Fruit fly (Drosophila melanogaster) whole organism, embryonic: ENCODE results near the gene CG3198.
A peak's percentile ranks its signal among the peaks of the same experiment; 100 is the strongest.

Experiments used
- Atf-2 ChIP-seq: fragments of 200-800 bp; sonication (Bioruptor generic); optimal IDR thresholded peaks from 2 replicates; lab custom pipeline; 2016; ENCODE audit warnings: missing biosample characterization, missing genetic modification characterization
- CG10147 ChIP-seq: fragments of 200-800 bp; sonication (Bioruptor generic); optimal IDR thresholded peaks from 2 replicates; lab custom pipeline; 2019; ENCODE audit warnings: missing biosample characterization, mild to moderate bottlenecking, missing genetic modification characterization, moderate library complexity
- CG10565 ChIP-seq: fragments of 200-800 bp; sonication (Bioruptor generic); optimal IDR thresholded peaks from 3 replicates; lab custom pipeline; 2016; ENCODE audit warnings: missing biosample characterization, mild to moderate bottlenecking, missing genetic modification characterization
- CG10979 ChIP-seq: fragments of 200-800 bp; sonication (Bioruptor generic); optimal IDR thresholded peaks from 2 replicates; lab custom pipeline; 2018; ENCODE audit warnings: missing biosample characterization, mild to moderate bottlenecking, missing genetic modification characterization, moderate library complexity
- CG11085 ChIP-seq: fragments of 200-800 bp; sonication (Bioruptor generic); IDR thresholded peaks from 2 replicates; pipeline ENCODE4 v1.3.6; 2022; ENCODE audit warnings: missing biosample characterization, missing genetic modification characterization
- CG12071 ChIP-seq: fragments of 200-800 bp; sonication (Bioruptor generic); optimal IDR thresholded peaks from 3 replicates; lab custom pipeline; 2018; ENCODE audit warnings: missing biosample characterization, mild to moderate bottlenecking, missing genetic modification characterization
- CG12391 ChIP-seq: fragments of 200-800 bp; sonication (Bioruptor generic); optimal IDR thresholded peaks from 3 replicates; lab custom pipeline; 2018; ENCODE audit warnings: missing biosample characterization, mild to moderate bottlenecking, missing genetic modification characterization, moderate library complexity
- CG16813 ChIP-seq: fragments of 200-800 bp; sonication (Bioruptor generic); IDR thresholded peaks from 3 replicates; pipeline ENCODE4 v1.3.6; 2022; ENCODE audit warnings: missing biosample characterization, missing genetic modification characterization; ENCODE audit not compliant: partially characterized antibody
- CG17328 ChIP-seq: fragments of 200-800 bp; sonication (Bioruptor generic); IDR thresholded peaks from 2 replicates; pipeline ENCODE4 v1.3.6; 2022; ENCODE audit warnings: missing biosample characterization, missing genetic modification characterization
- CG18619 ChIP-seq: fragments of 200-800 bp; sonication (Bioruptor generic); optimal IDR thresholded peaks from 3 replicates; lab custom pipeline; 2017; ENCODE audit warnings: missing biosample characterization, mild to moderate bottlenecking, missing genetic modification characterization
- CG32532 ChIP-seq: fragments of 200-800 bp; sonication (Bioruptor generic); IDR thresholded peaks from 2 replicates; pipeline ENCODE4 v1.3.6; 2022; ENCODE audit warnings: missing biosample characterization, missing genetic modification characterization
- CG3838 ChIP-seq: fragments of 200-800 bp; sonication (Bioruptor generic); optimal IDR thresholded peaks from 3 replicates; lab custom pipeline; 2016; ENCODE audit warnings: missing biosample characterization, missing genetic modification characterization
- CG3847 ChIP-seq: fragments of 200-800 bp; sonication (Bioruptor generic); IDR thresholded peaks from 2 replicates; pipeline ENCODE4 v1.3.6; 2022; ENCODE audit warnings: missing biosample characterization, missing genetic modification characterization
- CG6272 ChIP-seq: fragments of 200-800 bp; sonication (Bioruptor generic); IDR thresholded peaks from 2 replicates; pipeline ENCODE4 v1.3.6; 2022; ENCODE audit warnings: missing biosample characterization, missing genetic modification characterization
- CG7271 ChIP-seq: fragments of 200-800 bp; sonication (Bioruptor generic); optimal IDR thresholded peaks from 2 replicates; lab custom pipeline; 2018; ENCODE audit warnings: missing biosample characterization, mild to moderate bottlenecking, missing genetic modification characterization, moderate library complexity
- CG7786 ChIP-seq: fragments of 200-800 bp; sonication (Bioruptor generic); optimal IDR thresholded peaks from 2 replicates; lab custom pipeline; 2016; ENCODE audit warnings: missing biosample characterization, missing genetic modification characterization
- CG9797 ChIP-seq: fragments of 200-800 bp; sonication (Bioruptor generic); optimal IDR thresholded peaks from 3 replicates; lab custom pipeline; 2018; ENCODE audit warnings: missing biosample characterization, mild to moderate bottlenecking, missing genetic modification characterization
- CG9876 ChIP-seq: fragments of 200-800 bp; sonication (Bioruptor generic); optimal IDR thresholded peaks from 2 replicates; lab custom pipeline; 2016; ENCODE audit warnings: missing biosample characterization, missing genetic modification characterization
- CHES-1-like ChIP-seq: fragments of 200-800 bp; sonication (Bioruptor generic); optimal IDR thresholded peaks from 2 replicates; lab custom pipeline; 2016; ENCODE audit warnings: missing biosample characterization, missing genetic modification characterization
- CrebB ChIP-seq: fragments of 200-800 bp; sonication (Bioruptor generic); optimal IDR thresholded peaks from 3 replicates; lab custom pipeline; 2018; ENCODE audit warnings: missing biosample characterization, mild to moderate bottlenecking, missing genetic modification characterization
- Fer1 ChIP-seq: fragments of 200-800 bp; sonication (Bioruptor generic); optimal IDR thresholded peaks from 2 replicates; lab custom pipeline; 2017; ENCODE audit warnings: missing biosample characterization, mild to moderate bottlenecking, missing genetic modification characterization
- Meics ChIP-seq: fragments of 200-800 bp; sonication (Bioruptor generic); optimal IDR thresholded peaks from 2 replicates; lab custom pipeline; 2017; ENCODE audit warnings: missing biosample characterization, mild to moderate bottlenecking, missing genetic modification characterization
- Mes4 ChIP-seq: fragments of 200-800 bp; sonication (Bioruptor generic); optimal IDR thresholded peaks from 2 replicates; lab custom pipeline; 2016; ENCODE audit warnings: missing biosample characterization, missing genetic modification characterization
- Nf-YB ChIP-seq: fragments of 200-800 bp; sonication (Bioruptor generic); optimal IDR thresholded peaks from 3 replicates; lab custom pipeline; 2019; ENCODE audit warnings: missing biosample characterization, mild to moderate bottlenecking, missing genetic modification characterization, moderate library complexity
- YL-1 ChIP-seq: fragments of 200-800 bp; sonication (Bioruptor generic); optimal IDR thresholded peaks from 3 replicates; lab custom pipeline; 2017; ENCODE audit warnings: missing biosample characterization, mild to moderate bottlenecking, missing genetic modification characterization
- amos ChIP-seq: fragments of 200-800 bp; sonication (Bioruptor generic); IDR thresholded peaks from 2 replicates; pipeline ENCODE4 v1.3.6; 2022; ENCODE audit warnings: missing biosample characterization, missing genetic modification characterization; ENCODE audit not compliant: partially characterized antibody
- cwo ChIP-seq: fragments of 200-800 bp; sonication (Bioruptor generic); optimal IDR thresholded peaks from 3 replicates; lab custom pipeline; 2017; ENCODE audit warnings: missing biosample characterization, missing genetic modification characterization, mild to moderate bottlenecking, moderate library complexity, missing genetic modification reagents
- emc ChIP-seq: fragments of 200-800 bp; sonication (Bioruptor generic); optimal IDR thresholded peaks from 2 replicates; lab custom pipeline; 2016; ENCODE audit warnings: missing biosample characterization, missing genetic modification characterization
- gcm ChIP-seq: fragments of 200-800 bp; sonication (Bioruptor generic); optimal IDR thresholded peaks from 2 replicates; lab custom pipeline; 2019; ENCODE audit warnings: missing biosample characterization, mild to moderate bottlenecking, missing genetic modification characterization, moderate library complexity
- gfzf ChIP-seq: fragments of 200-800 bp; sonication (Bioruptor generic); optimal IDR thresholded peaks from 2 replicates; lab custom pipeline; 2016; ENCODE audit warnings: missing biosample characterization, mild to moderate bottlenecking, missing genetic modification characterization, moderate library complexity
- gsb-n ChIP-seq: fragments of 200-800 bp; sonication (Bioruptor generic); optimal IDR thresholded peaks from 3 replicates; lab custom pipeline; 2018; ENCODE audit warnings: missing biosample characterization, mild to moderate bottlenecking, missing genetic modification characterization
- hb ChIP-seq: fragments of 200-800 bp; sonication (Bioruptor generic); IDR thresholded peaks from 3 replicates; pipeline ENCODE4 v1.3.6; 2022; ENCODE audit warnings: missing biosample characterization, missing genetic modification characterization; ENCODE audit not compliant: partially characterized antibody
- ken ChIP-seq: fragments of 200-800 bp; sonication (Bioruptor generic); IDR thresholded peaks from 3 replicates; pipeline ENCODE4 v1.3.6; 2022; ENCODE audit warnings: missing biosample characterization, missing genetic modification characterization
- lab ChIP-seq: fragments of 200-800 bp; sonication (Bioruptor generic); optimal IDR thresholded peaks from 3 replicates; lab custom pipeline; 2017; ENCODE audit warnings: missing biosample characterization, missing genetic modification characterization, mild to moderate bottlenecking, moderate library complexity, missing genetic modification reagents
- mam ChIP-seq: fragments of 200-800 bp; sonication (Bioruptor generic); optimal IDR thresholded peaks from 3 replicates; lab custom pipeline; 2016; ENCODE audit warnings: missing biosample characterization, missing genetic modification characterization
- mld ChIP-seq: fragments of 200-800 bp; sonication (Bioruptor generic); IDR thresholded peaks from 3 replicates; pipeline ENCODE4 v1.3.6; 2022; ENCODE audit warnings: missing biosample characterization, missing genetic modification characterization; ENCODE audit not compliant: partially characterized antibody
- nmo ChIP-seq: fragments of 200-800 bp; sonication (Bioruptor generic); optimal IDR thresholded peaks from 2 replicates; lab custom pipeline; 2018; ENCODE audit warnings: missing biosample characterization, mild to moderate bottlenecking, missing genetic modification characterization, moderate library complexity
- otp ChIP-seq: fragments of 200-800 bp; sonication (Bioruptor generic); IDR thresholded peaks from 3 replicates; pipeline ENCODE4, ENCODE4 v1.3.6; 2022; ENCODE audit warnings: missing biosample characterization, missing genetic modification characterization
- phol ChIP-seq: fragments of 200-800 bp; sonication (Bioruptor generic); optimal IDR thresholded peaks from 3 replicates; lab custom pipeline; 2018; ENCODE audit warnings: missing biosample characterization, mild to moderate bottlenecking, missing genetic modification characterization, moderate library complexity
- pros ChIP-seq: fragments of 200-800 bp; sonication (Bioruptor generic); optimal IDR thresholded peaks from 3 replicates; lab custom pipeline; 2019; ENCODE audit warnings: missing biosample characterization, mild to moderate bottlenecking, missing genetic modification characterization, moderate library complexity
- rib ChIP-seq: fragments of 200-800 bp; sonication (Bioruptor generic); IDR thresholded peaks from 2 replicates; pipeline ENCODE4 v1.3.6; 2022; ENCODE audit warnings: missing biosample characterization, missing genetic modification characterization
- row ChIP-seq: fragments of 200-800 bp; sonication (Bioruptor generic); IDR thresholded peaks from 3 replicates; pipeline ENCODE4 v1.3.6; 2022; ENCODE audit warnings: missing biosample characterization, missing genetic modification characterization
- schlank ChIP-seq: fragments of 200-800 bp; sonication (Bioruptor generic); optimal IDR thresholded peaks from 2 replicates; lab custom pipeline; 2018; ENCODE audit warnings: missing biosample characterization, mild to moderate bottlenecking, missing genetic modification characterization
- scrt ChIP-seq: fragments of 200-800 bp; sonication (Bioruptor generic); optimal IDR thresholded peaks from 2 replicates; lab custom pipeline; 2018; ENCODE audit warnings: missing biosample characterization, mild to moderate bottlenecking, missing genetic modification characterization, moderate library complexity
- shn ChIP-seq: fragments of 200-800 bp; sonication (Bioruptor generic); optimal IDR thresholded peaks from 3 replicates; lab custom pipeline; 2016; ENCODE audit warnings: missing biosample characterization, missing genetic modification characterization
- stwl ChIP-seq: fragments of 200-800 bp; sonication (Bioruptor generic); optimal IDR thresholded peaks from 3 replicates; lab custom pipeline; 2018; ENCODE audit warnings: missing biosample characterization, mild to moderate bottlenecking, missing genetic modification characterization, moderate library complexity
- tio ChIP-seq: fragments of 200-800 bp; sonication (Bioruptor generic); optimal IDR thresholded peaks from 2 replicates; lab custom pipeline; 2017; ENCODE audit warnings: missing biosample characterization, missing genetic modification characterization, inconsistent platforms
- vvl ChIP-seq: fragments of 200-800 bp; sonication (Bioruptor generic); IDR thresholded peaks from 2 replicates; pipeline ENCODE4 v1.3.6; 2022; ENCODE audit warnings: missing biosample characterization, missing genetic modification characterization
- yki ChIP-seq: fragments of >200 bp; optimal IDR thresholded peaks from 3 replicates; lab custom pipeline; 2018

The CG3198 gene

DNA sequence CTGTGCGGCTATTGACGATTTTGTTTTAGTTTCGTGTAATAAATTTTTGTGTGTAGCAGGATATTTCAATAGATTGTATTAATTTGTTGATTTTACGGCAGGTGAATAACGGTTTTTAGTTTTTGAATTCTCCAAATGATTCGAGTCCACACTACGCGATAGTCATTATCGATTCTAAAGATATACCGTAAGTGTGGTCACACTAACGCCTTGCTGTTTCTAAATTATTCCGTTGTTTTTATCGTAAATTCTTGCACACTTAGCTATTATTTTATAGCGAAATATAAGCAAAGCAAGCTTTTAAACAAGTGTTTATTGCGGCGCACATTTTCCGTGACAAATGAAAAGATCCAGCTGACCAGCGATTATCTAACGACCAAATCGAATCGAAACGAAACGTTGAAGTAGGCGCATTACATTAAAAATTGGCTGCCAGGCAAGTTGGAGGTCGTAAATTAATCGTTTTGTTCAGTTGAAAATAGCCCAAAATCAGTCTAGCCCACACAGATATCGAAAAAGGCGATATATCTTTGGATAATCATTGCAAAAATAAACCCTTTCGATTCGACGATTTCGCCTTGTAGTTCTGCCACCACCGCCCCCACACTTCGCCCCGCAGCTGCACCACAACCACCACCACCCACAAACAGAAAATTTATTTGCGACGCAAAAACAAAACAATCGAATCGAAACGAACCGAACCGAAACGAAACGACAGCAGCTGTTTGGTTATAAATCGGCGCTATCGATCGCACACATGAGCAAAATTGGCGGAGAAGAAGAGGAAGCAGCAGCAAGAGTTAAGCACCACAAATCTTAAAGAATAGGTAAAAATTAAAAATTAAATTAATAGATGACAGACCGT, 10.1 kb upstream of the CG3198 start, which contains the start of gene Pink1 (continued):
- TF ChIP-seq CG10147 = no peak
- TF ChIP-seq CG16813 (GFP tag; lab: Robert Waterston, UW) = peak; percentile 46; the same call in 2 of the 3 replicates
- TF ChIP-seq CG7786 (GFP tag; lab: Kevin White, UChicago) = no peak
- TF ChIP-seq CG6272 (GFP tag; lab: Robert Waterston, UW) = no peak
- no peak for TF ChIP-seq Nf-YB (GFP tag; lab: Kevin White, UChicago)
- peak; percentile 65; the same call in 1 of the 2 replicates for TF ChIP-seq rib
- TF ChIP-seq otp (GFP tag; lab: Robert Waterston, UW) = no peak
- TF ChIP-seq schlank (tag; lab: Kevin White, UChicago) = no peak
- TF ChIP-seq tio (GFP tag; lab: Kevin White, UChicago) = no peak
- TF ChIP-seq CG9797 (GFP tag; lab: Kevin White, UChicago) = peak; percentile 42
- TF ChIP-seq gfzf (GFP tag; lab: Kevin White, UChicago) = peak; percentile 68
- no peak for TF ChIP-seq CG9876 (GFP tag; lab: Kevin White, UChicago)
- TF ChIP-seq lab (GFP tag; lab: Kevin White, UChicago) = no peak
- TF ChIP-seq mld (GFP tag; lab: Robert Waterston, UW) = no peak
- peak; percentile 64 for TF ChIP-seq amos
- no peak for TF ChIP-seq cwo (GFP tag; lab: Kevin White, UChicago)
- no peak for TF ChIP-seq ken (GFP tag; lab: Robert Waterston, UW)
- TF ChIP-seq CG3838 (GFP tag; lab: Kevin White, UChicago) = no peak
- TF ChIP-seq CG17328 (GFP tag; lab: Robert Waterston, UW) = no peak
- TF ChIP-seq scrt (GFP tag; lab: Kevin White, UChicago) = no peak
- TF ChIP-seq CG18619 (GFP tag; lab: Kevin White, UChicago) = no peak
- no peak for TF ChIP-seq CG11085 (GFP tag; lab: Robert Waterston, UW)
- TF ChIP-seq CG12391 (tag; lab: Kevin White, UChicago) = no peak
- TF ChIP-seq pros = no peak
- no peak for TF ChIP-seq phol (tag; lab: Kevin White, UChicago)
- no peak for TF ChIP-seq mam (GFP tag; lab: Kevin White, UChicago)
- peak; percentile 70 for TF ChIP-seq YL-1
- no peak for TF ChIP-seq Mes4 (GFP tag; lab: Kevin White, UChicago)
- TF ChIP-seq gcm (GFP tag; lab: Kevin White, UChicago) = no peak
- TF ChIP-seq nmo (GFP tag; lab: Kevin White, UChicago) = no peak
- TF ChIP-seq emc (GFP tag; lab: Kevin White, UChicago) = no peak
- no peak for TF ChIP-seq hb (GFP tag; lab: Robert Waterston, UW)
- TF ChIP-seq gsb-n (tag; lab: Kevin White, UChicago) = no peak
- no peak for TF ChIP-seq CrebB (tag; lab: Kevin White, UChicago)
- TF ChIP-seq CG32532 = no peak
- no peak for TF ChIP-seq CG12071
- no peak for TF ChIP-seq yki (lab: Kevin White, UChicago)
- TF ChIP-seq shn (GFP tag; lab: Kevin White, UChicago) = no peak
- TF ChIP-seq Meics (GFP tag; lab: Kevin White, UChicago) = no peak
- peak; percentile 23 for TF ChIP-seq Fer1 (GFP tag; lab: Kevin White, UChicago)
- TF ChIP-seq Atf-2 = no peak
- no peak for TF ChIP-seq CHES-1-like (GFP tag; lab: Kevin White, UChicago)
- TF ChIP-seq stwl (tag; lab: Kevin White, UChicago) = peak; percentile 42
- TF ChIP-seq CG10979 (tag; lab: Kevin White, UChicago) = no peak
- no peak for TF ChIP-seq CG10565 (GFP tag; lab: Kevin White, UChicago)
- no peak for TF ChIP-seq vvl
- TF ChIP-seq CG7271 (tag; lab: Kevin White, UChicago) = no peak
- no peak for TF ChIP-seq row (GFP tag; lab: Robert Waterston, UW)
- TF ChIP-seq CG3847 = no peak
